Worm (Caenorhabditis elegans) whole organism, L1 larva: ENCODE data around the gene F47G9.4.

Experiments
- C16A3.4 ChIP-seq: fragments of 150-350 bp; optimal IDR thresholded peaks from 2 replicates; lab custom pipeline; 2014; ENCODE audit warnings: missing biosample characterization, missing genetic modification characterization
- ceh-63 ChIP-seq: fragments of 200-800 bp; sonication (Bioruptor generic); optimal IDR thresholded peaks from 2 replicates; lab custom pipeline; 2018; ENCODE audit warnings: mild to moderate bottlenecking, missing genetic modification characterization, missing compliant biosample characterization
- ceh-82 ChIP-seq, 3 experiments: fragments of 150-350 bp in 1 of 3; sonication (generic microtip) in 2 of 3; optimal IDR thresholded peaks; 2 replicates each; lab custom pipeline; 2014 to 2017; ENCODE audit warnings: missing biosample characterization in 3 of 3, missing genetic modification characterization in 3 of 3
- efl-1 ChIP-seq, 4 experiments: fragments of 150-350 bp; optimal IDR thresholded peaks in 3 of 4; peaks in 1 of 4; 1 replicate in 1 of 4; 2 replicates in 3 of 4; lab custom pipeline; 2014; ENCODE audit warnings: missing biosample characterization in 2 of 4, missing genetic modification characterization in 2 of 4, missing genetic modification reagents in 2 of 4
- efl-3 ChIP-seq: fragments of 200-800 bp; sonication (Bioruptor generic); optimal IDR thresholded peaks from 2 replicates; lab custom pipeline; 2018; ENCODE audit warnings: mild to moderate bottlenecking, missing genetic modification characterization, missing compliant biosample characterization
- egl-13 ChIP-seq: sonication (generic microtip); optimal IDR thresholded peaks from 2 replicates; lab custom pipeline; 2016; ENCODE audit warnings: missing genotype, missing genetic modification reagents, missing genetic modification characterization, missing compliant biosample characterization
- elt-2 ChIP-seq: sonication (generic microtip); optimal IDR thresholded peaks from 2 replicates; lab custom pipeline; 2016; ENCODE audit warnings: missing genetic modification characterization, mild to moderate bottlenecking, inconsistent platforms, missing compliant biosample characterization, missing genetic modification reagents
- elt-3 ChIP-seq, 6 experiments: fragments of 150-350 bp in 1 of 6; sonication (generic microtip); optimal IDR thresholded peaks; 2 replicates each; lab custom pipeline; 2017 to 2018; ENCODE audit warnings: missing biosample characterization in 6 of 6, missing genetic modification characterization in 6 of 6, inconsistent platforms in 1 of 6
- fkh-10 ChIP-seq: sonication (generic microtip); optimal IDR thresholded peaks from 2 replicates; lab custom pipeline; 2017; ENCODE audit warnings: missing biosample characterization, missing genetic modification reagents, missing genetic modification characterization
- fkh-8 ChIP-seq: sonication (generic microtip); optimal IDR thresholded peaks from 2 replicates; lab custom pipeline; 2016; ENCODE audit warnings: mild to moderate bottlenecking, missing genetic modification characterization, missing compliant biosample characterization
- hpl-2 ChIP-seq: fragments of 150-350 bp; optimal IDR thresholded peaks from 2 replicates; lab custom pipeline; 2014; ENCODE audit warnings: missing biosample characterization, missing genetic modification reagents, missing genetic modification characterization
- irx-1 ChIP-seq: sonication (generic microtip); optimal IDR thresholded peaks from 2 replicates; lab custom pipeline; 2016; ENCODE audit warnings: missing genetic modification characterization, missing compliant biosample characterization
- jun-1 ChIP-seq: fragments of 150-350 bp; optimal IDR thresholded peaks from 2 replicates; lab custom pipeline; 2014; ENCODE audit warnings: missing biosample characterization, missing genetic modification reagents, missing genetic modification characterization
- lin-13 ChIP-seq: fragments of 150-350 bp; optimal IDR thresholded peaks from 2 replicates; lab custom pipeline; 2014; ENCODE audit warnings: missing biosample characterization, missing genetic modification reagents, missing genetic modification characterization
- lin-14 ChIP-seq: fragments of 200-800 bp; sonication (Bioruptor generic); optimal IDR thresholded peaks from 2 replicates; lab custom pipeline; 2018; ENCODE audit warnings: mild to moderate bottlenecking, missing genetic modification characterization, moderate library complexity, missing compliant biosample characterization
- lin-15B ChIP-seq: fragments of 150-350 bp; sonication (generic microtip); optimal IDR thresholded peaks from 3 replicates; lab custom pipeline; 2014; ENCODE audit warnings: missing biosample characterization, missing genetic modification characterization
- lin-35 ChIP-seq, 2 experiments: fragments of 150-350 bp; optimal IDR thresholded peaks; 2 replicates each; lab custom pipeline; 2014; ENCODE audit warnings: missing biosample characterization in 2 of 2, missing genetic modification characterization in 2 of 2, missing genetic modification reagents in 2 of 2
- lir-3 ChIP-seq: sonication (generic microtip); optimal IDR thresholded peaks from 2 replicates; lab custom pipeline; 2016; ENCODE audit warnings: mild to moderate bottlenecking, missing genetic modification characterization, moderate library complexity, missing compliant biosample characterization; ENCODE audit not compliant: poor library complexity
- lsy-2 ChIP-seq, 2 experiments: fragments of 150-350 bp; optimal IDR thresholded peaks; 2 replicates each; lab custom pipeline; 2014; ENCODE audit warnings: missing biosample characterization in 2 of 2, missing genetic modification characterization in 2 of 2
- mab-9 ChIP-seq: fragments of 200-800 bp; sonication (Bioruptor generic); IDR thresholded peaks from 2 replicates; pipeline ENCODE4 v1.3.6; 2022; ENCODE audit warnings: missing genetic modification reagents, missing genetic modification characterization, missing compliant biosample characterization
- mef-2 ChIP-seq: fragments of 150-350 bp; optimal IDR thresholded peaks from 2 replicates; lab custom pipeline; 2014; ENCODE audit warnings: missing biosample characterization, missing genetic modification characterization
- nhr-28 ChIP-seq: fragments of 150-350 bp; optimal IDR thresholded peaks from 2 replicates; lab custom pipeline; 2014; ENCODE audit warnings: missing biosample characterization, missing genetic modification characterization
- nhr-47 ChIP-seq: sonication (generic microtip); optimal IDR thresholded peaks from 2 replicates; lab custom pipeline; 2016; ENCODE audit warnings: mild to moderate bottlenecking, missing genetic modification characterization, moderate library complexity, missing compliant biosample characterization
- nhr-76 ChIP-seq: sonication (generic microtip); optimal IDR thresholded peaks from 2 replicates; lab custom pipeline; 2017; ENCODE audit warnings: missing biosample characterization, missing genetic modification characterization
- nhr-85 ChIP-seq: sonication (generic microtip); peaks from one replicate; lab custom pipeline; 2016; ENCODE audit warnings: missing genetic modification characterization, inconsistent platforms, missing compliant biosample characterization
- pax-3 ChIP-seq: fragments of 200-800 bp; sonication (Bioruptor generic); optimal IDR thresholded peaks from 2 replicates; lab custom pipeline; 2018; ENCODE audit warnings: mild to moderate bottlenecking, missing genetic modification characterization, moderate library complexity, missing compliant biosample characterization
- pqm-1 ChIP-seq: sonication (generic microtip); optimal IDR thresholded peaks from 3 replicates; lab custom pipeline; 2017; ENCODE audit warnings: missing biosample characterization, missing genetic modification characterization
- rnt-1 ChIP-seq: sonication (generic microtip); optimal IDR thresholded peaks from 2 replicates; lab custom pipeline; 2016; ENCODE audit warnings: mild to moderate bottlenecking, missing genetic modification characterization, moderate library complexity, missing compliant biosample characterization
- skn-1 ChIP-seq: fragments of 150-350 bp; optimal IDR thresholded peaks from 2 replicates; lab custom pipeline; 2014; ENCODE audit warnings: missing biosample characterization, missing genetic modification characterization
- snpc-4 ChIP-seq: fragments of 150-350 bp; optimal IDR thresholded peaks from 2 replicates; lab custom pipeline; 2014; ENCODE audit warnings: missing biosample characterization, missing genetic modification characterization
- snu-23 ChIP-seq: sonication (generic microtip); optimal IDR thresholded peaks from 2 replicates; lab custom pipeline; 2016; ENCODE audit warnings: missing genetic modification characterization, missing compliant biosample characterization
- sptf-1 ChIP-seq: fragments of 150-350 bp; optimal IDR thresholded peaks from 2 replicates; lab custom pipeline; 2014; ENCODE audit warnings: missing biosample characterization, missing genetic modification characterization
- swsn-7 ChIP-seq: sonication (generic microtip); optimal IDR thresholded peaks from 2 replicates; lab custom pipeline; 2016; ENCODE audit warnings: missing genetic modification characterization, missing compliant biosample characterization
- tbx-2 ChIP-seq: sonication (generic microtip); optimal IDR thresholded peaks from 2 replicates; lab custom pipeline; 2016; ENCODE audit warnings: missing genetic modification characterization, missing compliant biosample characterization
- tlp-1 ChIP-seq: fragments of 150-350 bp; optimal IDR thresholded peaks from 2 replicates; lab custom pipeline; 2014; ENCODE audit warnings: missing biosample characterization, missing genetic modification characterization
- xbp-1 ChIP-seq: sonication (generic microtip); optimal IDR thresholded peaks from 2 replicates; lab custom pipeline; 2016; ENCODE audit warnings: missing genetic modification characterization, missing compliant biosample characterization
- zip-4 ChIP-seq: fragments of 200-800 bp; sonication (Bioruptor generic); optimal IDR thresholded peaks from 2 replicates; lab custom pipeline; 2018; ENCODE audit warnings: mild to moderate bottlenecking, missing genetic modification characterization, moderate library complexity, missing compliant biosample characterization
- ztf-11 ChIP-seq, 2 experiments: sonication (generic microtip); optimal IDR thresholded peaks; 2 replicates each; lab custom pipeline; 2016 to 2017; ENCODE audit warnings: missing genetic modification characterization in 2 of 2, missing biosample characterization in 1 of 2, missing compliant biosample characterization in 1 of 2

The F47G9.4 gene

DNA sequence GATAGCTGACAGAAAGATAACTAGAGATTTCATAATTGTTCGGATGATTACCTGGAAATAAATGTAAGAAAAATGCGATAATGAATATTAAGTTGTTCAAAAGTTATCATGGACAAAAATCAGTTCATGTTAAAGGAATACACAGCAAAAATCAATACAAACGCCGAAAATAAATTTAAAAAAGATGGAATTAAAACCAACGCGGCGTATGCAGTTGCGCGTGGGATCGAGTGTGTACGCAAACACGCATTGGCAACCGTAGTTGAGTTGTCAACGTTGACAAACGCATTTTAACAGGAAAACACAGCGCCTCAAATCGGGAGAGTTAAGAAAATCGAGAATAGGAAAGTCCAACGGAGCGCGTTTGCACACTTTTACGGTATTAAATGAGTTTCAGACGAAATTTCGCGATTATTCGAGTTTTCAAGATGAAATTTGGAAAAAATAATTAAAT, 5.3 kb upstream of the F47G9.4 start, which contains the start of gene tmed-10 (continued):
- TF ChIP-seq jun-1: peak; percentile 13
- no peak for TF ChIP-seq tlp-1 (tag; lab: Kevin White, UChicago)
- TF ChIP-seq lin-14: peak; percentile 83
- TF ChIP-seq snpc-4 (tag; lab: Kevin White, UChicago): peak; percentile 23
- TF ChIP-seq lin-15B: peak; percentile 49
- TF ChIP-seq swsn-7 (tag; lab: Kevin White, UChicago): peak; percentile 70
- TF ChIP-seq sptf-1 (tag; lab: Kevin White, UChicago): no peak
- TF ChIP-seq elt-2 (tag; lab: Kevin White, UChicago): peak; percentile 16
- TF ChIP-seq ceh-63 (GFP tag; lab: Kevin White, UChicago): no peak
- TF ChIP-seq nhr-28 (tag; lab: Kevin White, UChicago): no peak
- peak in 1 of 6 experiments; percentile 27 for TF ChIP-seq elt-3 (tag; optimal IDR thresholded peaks at IDR 0.05; lab: Kevin White, UChicago)
- TF ChIP-seq lin-35 (GFP tag; optimal IDR thresholded peaks at IDR 0.05; lab: Kevin White, UChicago): peak; percentile 58 to 67
- no peak for TF ChIP-seq lir-3 (tag; lab: Kevin White, UChicago)
- no peak for TF ChIP-seq egl-13 (tag; lab: Kevin White, UChicago)
- peak; percentile 84 for TF ChIP-seq snu-23 (GFP tag; lab: Kevin White, UChicago)
- no peak for TF ChIP-seq pax-3 (tag; lab: Kevin White, UChicago)
- TF ChIP-seq lin-13 (GFP tag; lab: Kevin White, UChicago): no peak
- peak; percentile 53 for TF ChIP-seq fkh-8
- peak; percentile 87 to 96 for TF ChIP-seq lsy-2 (tag; optimal IDR thresholded peaks at IDR 0.05; lab: Kevin White, UChicago)
- peak; percentile 28 for TF ChIP-seq C16A3.4 (tag; lab: Kevin White, UChicago)
- TF ChIP-seq irx-1 (tag; lab: Kevin White, UChicago): peak; percentile 32
- TF ChIP-seq ceh-82 (tag; optimal IDR thresholded peaks at IDR 0.05; lab: Kevin White, UChicago): peak; percentile 85 to 87 (median 87)
- TF ChIP-seq zip-4 (GFP tag; lab: Kevin White, UChicago): no peak
- TF ChIP-seq mab-9: peak; percentile 37; the same call in 1 of the 2 replicates
- peak; percentile 59 to 68 for TF ChIP-seq efl-1 (optimal IDR thresholded peaks at IDR 0.05; lab: Kevin White, UChicago)
- peak; percentile 55 to 95 for TF ChIP-seq efl-1 (GFP tag; optimal IDR thresholded peaks at IDR 0.05 in 1 of 2; lab: Kevin White, UChicago)
- TF ChIP-seq nhr-47 (tag; lab: Kevin White, UChicago): peak; percentile 64
- TF ChIP-seq ztf-11 (tag; optimal IDR thresholded peaks at IDR 0.05; lab: Kevin White, UChicago): peak in 1 of 2 experiments; percentile 0
- peak; percentile 27 for TF ChIP-seq fkh-10 (GFP tag; lab: Kevin White, UChicago)
- TF ChIP-seq xbp-1 (tag; lab: Kevin White, UChicago): peak; percentile 95
- peak; percentile 62 for TF ChIP-seq rnt-1 (tag; lab: Kevin White, UChicago)
- TF ChIP-seq efl-3 (GFP tag; lab: Kevin White, UChicago): no peak
- TF ChIP-seq skn-1: peak; percentile 48
- peak; percentile 54 for TF ChIP-seq tbx-2 (tag; lab: Kevin White, UChicago)
- no peak for TF ChIP-seq nhr-76 (tag; lab: Kevin White, UChicago)

- TF ChIP-seq pqm-1 (tag; lab: Kevin White, UChicago): no peak
- TF ChIP-seq zip-4 (GFP tag; lab: Kevin White, UChicago): no peak
- TF ChIP-seq rnt-1 (tag; lab: Kevin White, UChicago): no peak
- TF ChIP-seq sptf-1 (tag; lab: Kevin White, UChicago): no peak
- TF ChIP-seq efl-1 (optimal IDR thresholded peaks at IDR 0.05; lab: Kevin White, UChicago): no peak
- TF ChIP-seq efl-1 (GFP tag; optimal IDR thresholded peaks at IDR 0.05 in 1 of 2; lab: Kevin White, UChicago): peak in 1 of 2 experiments; percentile 12
Measured at ce11 chrV:11323720-11324119, 2.1 kb upstream of the F47G9.4 start, which contains the start of gene str-141. str-141 (minus strand) TSS chrV:11323820.

ce11 chrV:11320860-11321259, 756 bp downstream of the F47G9.4 start:
- TF ChIP-seq mef-2 (tag; lab: Kevin White, UChicago) (no peak), nhr-85 (tag; lab: Kevin White, UChicago) (peak; percentile 61), hpl-2 (no peak)
